Fruit fly (Drosophila melanogaster): ENCODE measurements around the gene CG42717.
A peak's percentile ranks its signal among the peaks of the same experiment; 100 is the strongest.

The CG42717 gene

DNA sequence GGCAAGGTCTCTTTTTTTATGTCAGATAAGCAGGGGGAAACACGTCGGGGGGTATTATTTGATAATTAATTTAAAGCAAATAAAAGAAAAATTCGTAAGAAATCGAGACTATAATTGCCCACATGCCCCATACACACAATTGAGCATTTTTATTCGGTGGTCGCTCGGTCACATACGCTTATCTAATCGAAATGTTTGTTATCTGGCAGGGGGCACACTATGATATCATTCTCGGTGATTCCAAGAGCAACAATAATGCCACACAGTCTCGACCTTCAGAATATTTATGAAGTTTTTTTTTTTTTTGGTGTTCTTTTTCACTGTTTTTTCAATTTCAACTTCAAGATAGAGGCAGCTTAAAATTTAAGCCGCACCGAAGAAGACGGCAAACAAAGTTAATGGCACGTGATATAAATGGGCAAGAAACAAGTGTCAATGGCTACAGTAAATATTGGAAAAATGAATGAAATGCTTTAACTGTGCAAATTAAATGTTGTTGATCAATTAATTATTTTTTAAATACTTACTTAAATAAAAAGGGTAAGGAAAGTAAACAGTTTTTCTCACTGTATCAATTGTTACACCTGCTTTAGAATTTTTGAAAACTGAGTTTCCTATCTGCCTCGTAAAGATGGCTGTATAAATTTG lies 33.5 kb downstream of the CG42717 start (continued):
- TF ChIP-seq her (GFP tag; optimal IDR thresholded peaks at IDR 0.05) (no peak), tup (GFP tag; optimal IDR thresholded peaks at IDR 0.05) (no peak), gem (tag; optimal IDR thresholded peaks at IDR 0.05) (peak; percentile 74), CG17829 (tag; optimal IDR thresholded peaks at IDR 0.05) (peak; percentile 37), CG4404 (GFP tag; IDR thresholded peaks at IDR 0.05) (no peak), Meics (GFP tag; optimal IDR thresholded peaks at IDR 0.05) (peak; percentile 46), CG7556 (GFP tag; optimal IDR thresholded peaks at IDR 0.05) (peak; percentile 63), hkb (optimal IDR thresholded peaks at IDR 0.05) (no peak), hkb (GFP tag; IDR thresholded peaks at IDR 0.05) (peak; percentile 49), Asciz (GFP tag; optimal IDR thresholded peaks at IDR 0.05) (peak; percentile 38), D (optimal IDR thresholded peaks at IDR 0.05) (no peak), D (GFP tag; optimal IDR thresholded peaks at IDR 0.05) (no peak), fru (optimal IDR thresholded peaks at IDR 0.05) (no peak), Sry-δ (GFP tag; optimal IDR thresholded peaks at IDR 0.05) (no peak), Atf-2 (GFP tag; optimal IDR thresholded peaks at IDR 0.05) (no peak), pnt (GFP tag; optimal IDR thresholded peaks at IDR 0.05) (no peak), Fer2 (tag; optimal IDR thresholded peaks at IDR 0.05) (peak; percentile 3), gce (GFP tag; IDR thresholded peaks at IDR 0.05) (no peak), kah (GFP tag; optimal IDR thresholded peaks at IDR 0.05) (no peak), CG30020 (tag; optimal IDR thresholded peaks at IDR 0.05) (no peak), crc (GFP tag; optimal IDR thresholded peaks at IDR 0.05) (no peak), CG17186 (GFP tag; optimal IDR thresholded peaks at IDR 0.05) (no peak), CG9437 (GFP tag; optimal IDR thresholded peaks at IDR 0.05) (no peak), sr (GFP tag; IDR thresholded peaks at IDR 0.05) (no peak), tx (GFP tag; optimal IDR thresholded peaks at IDR 0.05) (no peak), GATAe (GFP tag; conservative IDR thresholded peaks at IDR 0.05) (peak; percentile 65), crol (GFP tag; IDR thresholded peaks at IDR 0.05) (peak; percentile 50), peb (GFP tag; IDR thresholded peaks at IDR 0.05) (no peak), CG10209 (GFP tag; optimal IDR thresholded peaks at IDR 0.05) (peak; percentile 61), schlank (tag; optimal IDR thresholded peaks at IDR 0.05) (no peak), tgo (GFP tag; IDR thresholded peaks at IDR 0.05) (peak; percentile 38; the same call in 2 of the 3 replicates), Nf-YA (GFP tag; IDR thresholded peaks at IDR 0.05) (no peak), CG11504 (tag; optimal IDR thresholded peaks at IDR 0.05) (no peak), CG10565 (GFP tag; optimal IDR thresholded peaks at IDR 0.05) (no peak), prd (optimal IDR thresholded peaks at IDR 0.05) (no peak), prd (GFP tag; IDR thresholded peaks at IDR 0.05) (peak; percentile 68; the same call in 1 of the 3 replicates), cad (GFP tag; optimal IDR thresholded peaks at IDR 0.05) (no peak), E2f1 (GFP tag; IDR thresholded peaks at IDR 0.05) (peak; percentile 55), vfl (GFP tag; optimal IDR thresholded peaks at IDR 0.05) (no peak), bsh (GFP tag; optimal IDR thresholded peaks at IDR 0.05) (peak in 1 of 2 experiments; percentile 53), CG8478 (optimal IDR thresholded peaks at IDR 0.05) (no peak), Ets65A (GFP tag) (no peak), CG43689 (GFP tag; IDR thresholded peaks at IDR 0.05) (no peak), twi (tag; optimal IDR thresholded peaks at IDR 0.05) (peak; percentile 7), Jarid2 (GFP tag; optimal IDR thresholded peaks at IDR 0.05) (no peak), CG6791 (GFP tag; IDR thresholded peaks at IDR 0.05; ENCODE audit: partially characterized antibody) (no peak), CG11695 (GFP tag; IDR thresholded peaks at IDR 0.05) (peak; percentile 56; the same call in 1 of the 3 replicates), ato (GFP tag; IDR thresholded peaks at IDR 0.05; ENCODE audit: partially characterized antibody) (no peak), CG31224 (GFP tag; IDR thresholded peaks at IDR 0.05) (peak; percentile 49; the same call in 1 of the 2 replicates), Lim3 (GFP tag; IDR thresholded peaks at IDR 0.05) (no peak), CG14667 (GFP tag; IDR thresholded peaks at IDR 0.05) (no peak), Doc2 (GFP tag; IDR thresholded peaks at IDR 0.05) (no peak), mld (GFP tag; IDR thresholded peaks at IDR 0.05; ENCODE audit: partially characterized antibody) (no peak)

All from whole organism, embryonic.